Fruit fly (Drosophila melanogaster) Kc167 (cell line): Measurements from ENCODE around the gene qm.

ENCODE experiments used
- Myc ChIP-seq: fragments of >200 bp; optimal IDR thresholded peaks from 2 replicates; lab custom pipeline; 2017; ENCODE audit warnings: missing external identifiers
- Sin3A ChIP-seq: fragments of >200 bp; optimal IDR thresholded peaks from 2 replicates; lab custom pipeline; 2018; ENCODE audit warnings: missing external identifiers
- h ChIP-seq: fragments of >200 bp; optimal IDR thresholded peaks from 3 replicates; lab custom pipeline; 2018; ENCODE audit warnings: missing external identifiers
- insv ChIP-seq: fragments of >200 bp; optimal IDR thresholded peaks from 3 replicates; lab custom pipeline; 2018; ENCODE audit warnings: missing external identifiers
- psq ChIP-seq: fragments of >200 bp; optimal IDR thresholded peaks from 2 replicates; lab custom pipeline; 2017; ENCODE audit warnings: missing external identifiers
- ttk ChIP-seq: sonication (Bioruptor generic); optimal IDR thresholded peaks from 2 replicates; lab custom pipeline; 2017; ENCODE audit warnings: missing external identifiers

The qm gene

DNA sequence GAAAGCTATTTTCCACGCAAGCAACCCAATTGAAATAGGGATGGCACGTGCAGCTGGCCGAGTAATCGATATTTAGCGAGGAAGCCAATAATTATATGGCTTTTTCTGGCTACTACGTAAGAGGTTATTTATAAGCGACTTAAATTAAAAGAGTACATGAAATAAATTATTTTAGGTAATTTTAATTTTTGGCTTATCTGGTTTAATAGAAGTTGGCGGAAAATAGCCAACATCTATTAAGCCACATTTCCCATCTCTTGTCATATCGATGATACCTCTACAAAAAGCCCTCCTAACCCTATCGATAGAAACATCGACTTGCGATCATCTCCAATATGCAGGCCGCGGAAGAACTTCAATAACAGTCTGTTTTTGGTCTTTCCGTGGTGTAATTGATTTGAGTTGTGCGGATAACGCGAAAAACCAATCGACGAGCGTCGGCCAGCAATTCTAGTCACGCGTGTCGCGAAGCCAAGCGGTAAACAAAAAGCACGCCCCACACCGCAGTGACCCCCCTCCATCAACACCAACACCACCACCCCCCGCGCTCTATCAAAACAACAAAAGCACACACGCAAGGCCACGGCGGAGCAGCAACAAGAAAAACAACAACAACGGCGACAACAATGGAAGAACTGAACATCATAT, at the start of gene qm, which contains the start of gene Srp19:
qm (plus strand) TSS at position 330 of the 648 bp plus-strand sequence.
Srp19 (minus strand) TSS at position 51 of the 648 bp plus-strand sequence.
- TF ChIP-seq Sin3A, result no peak
- TF ChIP-seq psq (lab: Kevin White, UChicago), result no peak
- TF ChIP-seq ttk, result no peak
- no peak for TF ChIP-seq h
- TF ChIP-seq insv (lab: Kevin White, UChicago), result no peak
- no peak for TF ChIP-seq Myc

DNA sequence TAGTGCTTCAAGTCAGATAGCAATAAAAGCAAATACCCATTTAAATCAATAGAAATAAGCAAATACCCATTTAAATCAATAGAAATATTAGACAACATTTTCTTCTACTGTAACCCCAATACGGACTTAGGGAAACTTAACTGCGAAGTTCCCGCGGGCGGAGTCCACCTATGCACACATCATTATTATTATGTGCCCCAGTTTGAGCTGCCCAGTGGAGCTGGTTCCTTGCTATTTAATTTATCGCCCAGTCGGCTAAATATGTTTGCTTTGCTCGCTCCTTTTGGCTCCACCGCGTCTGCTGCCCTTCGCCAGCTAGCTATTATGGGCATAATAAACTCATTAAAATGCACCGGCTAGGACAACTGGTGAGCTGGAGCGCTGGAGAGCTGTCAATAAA, 47.5 kb upstream of the qm start:
- no peak for TF ChIP-seq psq (lab: Kevin White, UChicago)
- TF ChIP-seq Sin3A, result no peak
- no peak for TF ChIP-seq ttk
- no peak for TF ChIP-seq h
- TF ChIP-seq Myc, result no peak
- TF ChIP-seq insv (lab: Kevin White, UChicago), result no peak

DNA sequence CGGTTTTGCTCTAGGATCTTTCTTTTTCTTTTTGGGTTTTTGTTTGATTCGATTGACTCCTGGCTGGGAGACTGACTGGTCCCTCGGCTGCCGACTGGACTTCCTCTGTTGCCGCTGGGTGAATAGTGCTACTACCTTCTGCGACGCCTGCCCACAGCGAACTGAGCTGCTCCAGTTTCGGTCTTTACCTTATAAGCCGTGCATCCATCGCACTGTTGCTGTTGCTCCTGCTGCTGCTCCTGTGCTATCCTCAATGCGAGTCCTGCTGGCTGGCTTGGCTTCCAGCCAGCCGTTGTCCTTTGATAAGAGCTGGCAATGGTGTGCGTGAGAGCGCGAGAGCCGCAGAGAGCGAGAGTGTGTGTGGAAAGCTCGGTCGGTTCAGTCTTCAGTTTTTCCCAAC, 35.4 kb upstream of the qm start, which contains the start of gene unc-13-4A:
unc-13-4A (minus strand) TSS at position 143 of the 400 bp plus-strand sequence.
- no peak for TF ChIP-seq insv (lab: Kevin White, UChicago)
- no peak for TF ChIP-seq Myc
- TF ChIP-seq h, result no peak
- no peak for TF ChIP-seq ttk
- TF ChIP-seq psq (lab: Kevin White, UChicago), result no peak
- TF ChIP-seq Sin3A, result no peak

DNA sequence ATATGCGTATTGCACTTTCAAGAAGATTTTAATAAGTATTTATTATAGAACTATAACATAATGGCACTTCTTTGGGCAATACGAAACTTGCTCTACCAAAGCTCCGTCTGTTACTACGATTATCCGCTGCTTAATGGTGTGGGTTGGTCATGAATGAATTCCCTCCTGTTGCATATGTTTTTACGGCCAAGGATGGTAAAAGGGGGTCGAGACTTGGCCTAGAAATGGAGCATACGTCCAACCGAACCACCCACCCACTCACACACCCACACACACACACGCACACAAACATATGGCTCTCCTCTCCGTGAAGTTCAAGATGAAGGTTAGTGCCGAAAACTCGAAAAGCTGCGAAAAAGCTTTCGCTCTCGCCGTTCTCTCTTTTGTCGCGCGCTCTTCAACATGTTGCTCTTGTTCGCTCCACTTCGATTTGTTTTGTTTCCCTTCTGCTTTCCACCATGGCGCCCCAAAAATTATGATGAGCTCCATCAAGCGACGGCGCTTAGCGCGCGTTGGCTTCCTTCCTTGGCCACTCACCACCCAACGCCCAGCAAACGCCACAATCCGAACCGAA, 34.5 kb upstream of the qm start:
- no peak for TF ChIP-seq h
- TF ChIP-seq Myc, result no peak
- TF ChIP-seq ttk, result no peak
- TF ChIP-seq Sin3A, result no peak
- TF ChIP-seq psq (lab: Kevin White, UChicago), result no peak
- no peak for TF ChIP-seq insv (lab: Kevin White, UChicago)

DNA sequence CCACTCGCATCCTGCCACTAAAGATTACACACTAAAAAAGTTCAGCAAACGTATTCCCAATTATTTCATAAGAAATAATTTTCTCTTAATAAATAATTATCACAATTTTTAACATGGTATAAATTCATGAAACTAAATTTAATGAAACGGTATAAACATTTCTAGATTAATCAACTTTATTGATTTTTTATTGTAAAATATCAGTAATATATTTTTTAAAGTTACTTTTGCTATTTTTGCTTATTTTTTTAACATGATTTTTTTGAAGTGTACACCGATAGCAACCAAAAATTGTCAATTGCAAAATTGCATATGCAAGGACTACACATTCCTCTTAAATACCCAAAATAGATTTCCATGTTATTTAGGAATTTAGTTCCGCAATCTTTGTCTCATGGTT, 34.0 kb upstream of the qm start:
- TF ChIP-seq Sin3A (no peak), ttk (no peak), Myc (no peak), h (no peak)

DNA sequence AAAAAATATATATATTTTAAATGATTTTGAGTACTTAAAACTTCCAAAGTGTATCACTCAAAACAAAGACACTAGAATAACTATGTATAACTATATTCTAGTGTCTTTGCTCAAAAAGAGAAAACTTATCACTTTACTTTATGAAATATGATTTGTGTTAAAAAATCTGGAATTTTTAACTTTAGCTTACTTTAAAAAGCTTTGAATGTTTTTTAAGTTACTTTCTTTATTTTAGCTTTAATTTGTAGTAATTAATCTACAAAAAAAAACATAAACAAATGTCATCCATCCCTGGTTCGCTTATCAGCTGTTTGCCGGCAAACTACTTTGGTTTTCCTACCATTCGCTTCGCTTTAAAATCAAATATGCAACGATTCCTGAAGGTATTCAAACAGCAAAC, 28.3 kb upstream of the qm start, which contains the start of gene CG8607:
CG8607 (plus strand) TSS at position 301 of the 400 bp plus-strand sequence.
- no peak for TF ChIP-seq h
- no peak for TF ChIP-seq Sin3A
- no peak for TF ChIP-seq insv (lab: Kevin White, UChicago)
- no peak for TF ChIP-seq psq (lab: Kevin White, UChicago)
- no peak for TF ChIP-seq Myc

DNA sequence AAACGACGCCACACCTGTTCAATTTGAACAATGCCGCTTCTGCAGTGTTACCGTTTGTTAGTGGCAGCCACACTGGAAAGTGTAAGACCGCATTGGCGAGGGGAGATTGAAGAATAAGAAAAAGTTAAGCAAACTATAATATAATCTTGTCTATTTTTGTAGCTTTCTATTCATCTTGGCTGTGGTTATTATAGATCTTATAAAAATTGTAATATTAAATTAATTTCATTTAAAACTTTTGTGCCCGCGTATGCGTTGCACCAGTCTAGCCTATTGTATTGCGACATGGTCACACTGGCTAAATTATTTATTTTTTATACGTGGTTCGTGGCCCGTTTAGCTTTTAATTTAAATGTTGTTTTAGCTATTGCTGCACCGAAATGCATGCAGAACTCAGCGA, 24.8 kb upstream of the qm start, which contains the start of the genes RhoGEF4 and Rint1:
RhoGEF4 (minus strand) TSS at position 64 of the 400 bp plus-strand sequence.
Rint1 (plus strand) TSS at position 272 of the 400 bp plus-strand sequence.
- TF ChIP-seq h, result no peak
- no peak for TF ChIP-seq Myc
- TF ChIP-seq Sin3A, result no peak
- no peak for TF ChIP-seq ttk
- no peak for TF ChIP-seq psq (lab: Kevin White, UChicago)
- TF ChIP-seq insv (lab: Kevin White, UChicago), result no peak

DNA sequence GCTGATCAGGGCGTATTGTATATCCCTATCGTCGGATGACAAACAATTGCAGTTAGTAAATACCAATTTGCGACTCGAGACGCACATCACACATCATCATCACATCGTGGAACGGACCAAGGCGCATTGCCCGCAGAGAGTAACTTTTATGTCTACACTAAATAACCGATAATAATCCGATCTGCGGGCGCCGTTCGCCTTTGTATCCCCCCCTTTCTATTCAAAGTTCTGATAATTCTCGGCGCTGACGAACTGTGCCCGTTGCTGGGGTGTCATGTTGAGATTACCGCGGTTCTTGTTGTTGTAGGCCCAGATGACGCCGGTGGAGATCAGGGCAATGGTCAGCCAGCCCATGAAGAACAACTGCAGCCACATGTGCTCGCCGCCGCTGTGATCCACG, 21.4 kb upstream of the qm start:
- TF ChIP-seq Sin3A, result no peak
- no peak for TF ChIP-seq insv (lab: Kevin White, UChicago)
- TF ChIP-seq Myc, result no peak
- no peak for TF ChIP-seq psq (lab: Kevin White, UChicago)
- no peak for TF ChIP-seq h
- TF ChIP-seq ttk, result no peak

DNA sequence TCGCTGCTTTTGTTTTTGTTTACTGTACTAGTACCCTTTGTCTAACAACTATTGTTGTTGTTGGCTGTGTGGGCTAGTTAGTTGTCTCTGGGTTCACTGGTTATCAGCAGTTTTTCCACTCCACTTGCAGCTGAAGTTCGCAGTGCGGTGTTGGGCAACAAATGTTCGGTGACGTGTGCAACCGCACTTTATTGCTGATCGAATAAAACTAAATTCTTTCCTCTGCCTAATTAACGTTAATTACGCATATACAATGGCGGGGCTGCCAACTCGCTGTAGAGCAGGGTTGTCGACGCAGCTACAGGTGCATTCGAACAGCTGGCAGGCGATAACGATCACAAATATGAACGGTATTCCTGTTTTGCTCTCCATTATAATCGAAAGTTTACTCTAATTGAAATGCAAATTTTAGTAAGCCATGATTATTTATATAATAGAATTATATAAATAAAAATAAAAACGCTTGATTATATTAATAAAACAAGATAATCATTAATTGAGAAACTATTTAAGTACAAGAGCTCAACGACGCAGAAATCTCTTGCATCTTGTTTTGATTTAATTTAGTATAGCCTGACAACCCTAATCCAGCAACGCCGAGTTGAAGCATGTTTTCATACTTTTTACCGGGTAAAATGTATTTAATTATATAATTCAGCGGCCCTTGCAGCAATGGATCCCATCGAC, 19.4 kb upstream of the qm start, which contains the start of the genes mrva, CG42307 and mus312:
mrva (minus strand) TSS at position 276 of the 687 bp plus-strand sequence.
CG42307 (plus strand) TSS at position 566 of the 687 bp plus-strand sequence.
mus312 (plus strand) TSS at position 566 of the 687 bp plus-strand sequence.
- no peak for TF ChIP-seq Sin3A
- no peak for TF ChIP-seq psq (lab: Kevin White, UChicago)
- no peak for TF ChIP-seq ttk
- no peak for TF ChIP-seq insv (lab: Kevin White, UChicago)
- no peak for TF ChIP-seq Myc
- TF ChIP-seq h, result no peak

DNA sequence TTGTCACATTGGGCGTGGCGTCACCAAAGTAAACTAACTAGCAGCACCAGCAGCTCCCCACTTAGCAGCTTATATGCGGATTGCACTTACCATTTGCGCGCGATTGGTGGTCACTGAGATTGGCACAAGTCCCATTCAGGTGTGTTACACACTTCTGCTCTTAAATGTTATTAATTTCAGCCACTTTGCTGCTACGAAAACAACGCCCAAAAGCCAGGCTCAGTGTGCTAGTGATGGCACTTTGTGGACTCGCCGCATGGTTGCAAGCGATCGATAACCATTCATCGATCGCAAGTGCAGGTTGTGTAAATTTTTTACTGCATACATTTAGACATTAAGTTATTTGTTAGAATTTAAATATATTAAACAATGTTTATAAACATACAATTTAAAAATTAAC, 13.1 kb upstream of the qm start, which contains the start of the genes wrm1 and wrm2:
wrm1 (minus strand) TSS at position 237 of the 400 bp plus-strand sequence.
wrm2 (minus strand) TSS at position 237 of the 400 bp plus-strand sequence.
- TF ChIP-seq h, result no peak
- no peak for TF ChIP-seq Myc
- TF ChIP-seq insv (lab: Kevin White, UChicago), result no peak
- no peak for TF ChIP-seq ttk
- no peak for TF ChIP-seq psq (lab: Kevin White, UChicago)
- TF ChIP-seq Sin3A, result no peak

DNA sequence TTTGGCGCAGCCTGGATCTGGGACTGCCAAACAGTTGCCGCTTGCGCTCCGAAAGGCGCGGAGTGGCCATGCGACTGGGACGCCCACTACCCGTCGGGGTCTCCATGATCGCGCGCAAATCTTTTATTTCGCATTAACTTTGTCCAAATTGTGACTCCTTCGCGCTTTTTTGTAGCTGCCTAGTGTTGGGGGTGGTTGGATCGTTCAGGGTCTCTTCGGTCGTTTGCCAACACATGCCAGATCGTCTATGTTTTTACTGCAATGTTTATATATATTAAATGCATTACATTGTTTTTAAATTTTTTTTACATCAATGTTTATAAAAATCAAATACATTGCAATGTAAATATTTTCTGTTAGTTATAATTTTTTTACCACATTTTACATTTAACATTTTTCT, 9.3 kb upstream of the qm start:
- no peak for TF ChIP-seq Myc
- TF ChIP-seq insv (lab: Kevin White, UChicago), result no peak
- no peak for TF ChIP-seq ttk
- no peak for TF ChIP-seq Sin3A
- no peak for TF ChIP-seq h
- no peak for TF ChIP-seq psq (lab: Kevin White, UChicago)

DNA sequence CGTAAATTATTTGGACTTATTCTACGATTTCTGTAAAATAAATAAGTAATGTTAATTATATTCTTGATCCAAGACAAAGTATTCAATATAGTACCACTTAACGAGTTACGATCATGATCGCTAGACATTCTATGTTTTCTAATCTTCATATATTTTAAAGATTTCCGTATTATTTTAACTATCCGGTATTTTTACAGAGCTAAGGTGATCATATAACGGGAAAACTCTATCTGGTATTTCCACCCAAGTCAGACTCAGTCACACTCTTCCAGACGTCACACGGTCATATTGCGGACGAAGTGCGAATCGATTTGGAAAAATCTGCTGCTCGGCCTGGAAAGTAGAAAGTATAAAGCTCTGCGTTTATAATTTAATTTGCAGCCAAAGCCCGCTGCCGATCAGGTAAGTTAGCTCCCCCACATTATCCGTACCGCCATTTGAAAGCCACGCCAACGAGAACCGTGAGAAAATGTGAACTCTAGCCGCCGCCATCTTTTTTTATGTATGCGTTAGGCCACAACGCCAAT, 8.8 kb upstream of the qm start, which contains the start of the genes lark and eco:
lark (plus strand) TSS at position 51 of the 527 bp plus-strand sequence.
eco (minus strand) TSS at position 125 of the 527 bp plus-strand sequence.
- no peak for TF ChIP-seq Myc
- TF ChIP-seq Sin3A, result no peak
